Fruit fly (Drosophila melanogaster): Measurements from ENCODE around the gene nompC.

DNA sequence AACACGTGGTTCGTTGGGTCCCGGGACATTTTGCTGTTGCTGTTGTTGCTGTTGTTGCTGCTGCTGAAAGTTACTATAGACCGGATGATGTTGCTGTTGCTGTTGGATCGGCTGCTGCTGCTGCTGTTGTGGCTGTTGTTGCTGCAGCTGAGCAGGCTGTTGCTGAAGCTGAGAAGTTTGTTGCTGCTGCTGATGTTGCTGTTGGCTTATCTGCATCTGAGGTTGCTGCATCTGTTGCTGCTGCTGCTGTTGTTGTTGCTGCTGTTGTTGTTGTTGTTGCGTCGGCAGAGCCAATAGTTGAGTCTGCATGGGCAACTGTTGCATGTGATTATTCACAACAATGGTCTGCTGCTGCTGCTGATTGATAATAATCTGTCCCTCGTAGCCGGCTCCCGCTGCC, 25.0 kb upstream of the nompC start:
- TF ChIP-seq CG8478 (optimal IDR thresholded peaks at IDR 0.05), result no peak
- TF ChIP-seq CTCF (optimal IDR thresholded peaks at IDR 0.05), result no peak

Data from S2 (cell line).